Fruit fly (Drosophila melanogaster): ENCODE results near the gene D2hgdh.

D2hgdh gene

DNA sequence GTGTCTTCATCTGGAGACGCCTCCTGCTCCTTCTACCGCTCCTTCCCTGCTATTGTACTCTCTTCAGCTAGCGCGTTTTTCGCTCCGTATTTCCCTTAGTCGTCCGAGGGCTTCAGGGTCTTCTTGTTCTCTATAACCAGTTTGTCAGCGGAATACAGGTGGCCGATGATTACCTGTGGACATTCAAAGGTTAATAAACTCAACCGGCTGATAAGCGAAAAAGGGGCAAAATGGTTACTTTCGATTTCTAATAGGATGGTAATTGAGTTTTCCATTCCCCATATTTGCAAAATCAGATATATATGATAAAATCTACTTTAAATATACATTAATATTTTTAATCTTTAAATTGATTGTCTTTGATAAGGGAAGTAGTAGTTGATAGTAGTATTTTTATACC, 7.4 kb downstream of the D2hgdh start:
- TF ChIP-seq maf-S (GFP tag; optimal IDR thresholded peaks at IDR 0.05) (no peak), Hr51 (GFP tag; optimal IDR thresholded peaks at IDR 0.05) (no peak), Adf1 (GFP tag; IDR thresholded peaks at IDR 0.05) (no peak), BtbVII (GFP tag; optimal IDR thresholded peaks at IDR 0.05) (no peak), CG4282 (GFP tag; optimal IDR thresholded peaks at IDR 0.05) (no peak), CG7271 (tag; optimal IDR thresholded peaks at IDR 0.05) (no peak), jing (GFP tag; optimal IDR thresholded peaks at IDR 0.05) (no peak), dati (GFP tag; IDR thresholded peaks at IDR 0.05) (no peak), CG1792 (GFP tag; optimal IDR thresholded peaks at IDR 0.05) (no peak), dysf (GFP tag; IDR thresholded peaks at IDR 0.05) (no peak), CG11456 (GFP tag; IDR thresholded peaks at IDR 0.05) (no peak), CG4404 (GFP tag; IDR thresholded peaks at IDR 0.05) (no peak), CG30431 (GFP tag; optimal IDR thresholded peaks at IDR 0.05) (no peak), ase (GFP tag; IDR thresholded peaks at IDR 0.05) (no peak), lola (GFP tag; optimal IDR thresholded peaks at IDR 0.05) (no peak), CG6654 (GFP tag; optimal IDR thresholded peaks at IDR 0.05) (no peak), CG7928 (GFP tag; optimal IDR thresholded peaks at IDR 0.05) (no peak), tap (tag; optimal IDR thresholded peaks at IDR 0.05) (no peak), Awh (GFP tag; IDR thresholded peaks at IDR 0.05) (no peak), NK7.1 (GFP tag; optimal IDR thresholded peaks at IDR 0.05) (no peak)

DNA sequence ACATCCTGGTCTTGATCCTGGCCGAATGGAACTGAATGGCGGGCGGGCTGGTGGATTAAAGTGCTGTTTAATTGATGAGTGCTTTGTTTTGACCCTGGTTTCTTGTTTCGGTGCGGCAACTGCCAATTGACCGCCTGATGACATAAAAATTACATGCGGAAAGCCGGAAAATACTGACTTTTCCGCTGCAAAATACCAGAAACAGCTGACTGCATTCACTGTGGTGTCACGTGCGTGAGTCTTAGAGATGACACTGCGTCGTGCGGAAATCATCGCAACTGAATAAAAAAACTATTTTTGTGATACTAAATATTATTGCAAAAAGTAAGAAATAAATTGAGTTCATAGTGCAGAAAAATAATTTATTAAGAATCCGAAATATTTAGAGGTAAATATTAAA, 8.2 kb downstream of the D2hgdh start, which contains the start of gene bcn92:
TSS of gene bcn92 (minus strand) at position 170 of the 400 bp plus-strand sequence.
- TF ChIP-seq TFAM (GFP tag; optimal IDR thresholded peaks at IDR 0.05) (no peak), cas (GFP tag; IDR thresholded peaks at IDR 0.05) (0 out of 2 replicates have a peak, but pooled peaks have one; percentile 23), eyg (GFP tag; optimal IDR thresholded peaks at IDR 0.05) (no peak), Mrtf (GFP tag; IDR thresholded peaks at IDR 0.05) (no peak), nmo (GFP tag; optimal IDR thresholded peaks at IDR 0.05) (peak; percentile 54), CG8924 (tag; optimal IDR thresholded peaks at IDR 0.05) (peak; percentile 12), ase (GFP tag; IDR thresholded peaks at IDR 0.05) (no peak), HLH54F (GFP tag; optimal IDR thresholded peaks at IDR 0.05) (peak; percentile 41), Atf3 (GFP tag; optimal IDR thresholded peaks at IDR 0.05) (no peak), org-1 (GFP tag; optimal IDR thresholded peaks at IDR 0.05) (no peak), CG10565 (GFP tag; optimal IDR thresholded peaks at IDR 0.05) (no peak), ems (GFP tag; optimal IDR thresholded peaks at IDR 0.05) (no peak), cato (GFP tag; optimal IDR thresholded peaks at IDR 0.05; ENCODE audit: borderline replicate concordance) (no peak), pho (GFP tag; optimal IDR thresholded peaks at IDR 0.05) (peak; percentile 35), ttk (GFP tag; IDR thresholded peaks at IDR 0.05) (no peak), ro (GFP tag; IDR thresholded peaks at IDR 0.05) (no peak), zen2 (GFP tag; IDR thresholded peaks at IDR 0.05; ENCODE audit: partially characterized antibody) (peak; percentile 92), CG7839 (tag; optimal IDR thresholded peaks at IDR 0.05) (peak; percentile 30), twi (tag; optimal IDR thresholded peaks at IDR 0.05) (no peak), NFAT (GFP tag; IDR thresholded peaks at IDR 0.05) (no peak), CG7928 (GFP tag; optimal IDR thresholded peaks at IDR 0.05) (no peak), nom (GFP tag; optimal IDR thresholded peaks at IDR 0.05) (no peak), lov (optimal IDR thresholded peaks at IDR 0.05) (no peak), lov (GFP tag; IDR thresholded peaks at IDR 0.05) (no peak), br (optimal IDR thresholded peaks at IDR 0.05) (no peak), Taf1 (GFP tag; IDR thresholded peaks at IDR 0.05) (no peak), CG11723 (GFP tag; optimal IDR thresholded peaks at IDR 0.05) (no peak), CG8359 (GFP tag; optimal IDR thresholded peaks at IDR 0.05; ENCODE audit: borderline replicate concordance) (no peak), tx (GFP tag; optimal IDR thresholded peaks at IDR 0.05) (no peak), croc (GFP tag; conservative IDR thresholded peaks at IDR 0.05) (no peak), gfzf (GFP tag; optimal IDR thresholded peaks at IDR 0.05) (peak; percentile 69), knrl (GFP tag; IDR thresholded peaks at IDR 0.05; ENCODE audit: partially characterized antibody) (peak; percentile 94), CG6813 (GFP tag; optimal IDR thresholded peaks at IDR 0.05) (no peak), CG1603 (tag; optimal IDR thresholded peaks at IDR 0.05) (peak; percentile 65)
